Worm (Caenorhabditis elegans) whole organism, L3 larva: Measurements from ENCODE around the gene tif-1A.

Experiments used
- R02D3.7 ChIP-seq: fragments of 150-350 bp; optimal IDR thresholded peaks from 2 replicates; lab custom pipeline; 2014; ENCODE audit warnings: missing biosample characterization, missing genetic modification characterization
- ZK546.5 ChIP-seq: sonication (generic microtip); optimal IDR thresholded peaks from 2 replicates; lab custom pipeline; 2017; ENCODE audit warnings: missing biosample characterization, missing genetic modification characterization
- ama-1 ChIP-seq: fragments of 150-350 bp; optimal IDR thresholded peaks from 2 replicates; lab custom pipeline; 2018
- ceh-28 ChIP-seq: fragments of 150-350 bp; optimal IDR thresholded peaks from 2 replicates; lab custom pipeline; 2014; ENCODE audit warnings: missing biosample characterization, missing genetic modification reagents, missing genetic modification characterization
- ceh-82 ChIP-seq: fragments of 150-350 bp; optimal IDR thresholded peaks from 2 replicates; lab custom pipeline; 2014; ENCODE audit warnings: missing biosample characterization, missing genetic modification characterization
- egl-5 ChIP-seq: fragments of 150-350 bp; optimal IDR thresholded peaks from 2 replicates; lab custom pipeline; 2017; ENCODE audit warnings: missing biosample characterization, missing genetic modification reagents, missing genetic modification characterization, inconsistent platforms
- elt-1 ChIP-seq: fragments of 150-350 bp; optimal IDR thresholded peaks from 2 replicates; lab custom pipeline; 2014; ENCODE audit warnings: missing biosample characterization, missing genetic modification characterization
- elt-2 ChIP-seq: sonication (generic microtip); optimal IDR thresholded peaks from 2 replicates; lab custom pipeline; 2016; ENCODE audit warnings: missing genetic modification reagents, mild to moderate bottlenecking, missing genetic modification characterization, missing compliant biosample characterization
- elt-3 ChIP-seq, 3 experiments: fragments of 150-350 bp in 1 of 3; sonication (generic microtip) in 2 of 3; optimal IDR thresholded peaks; 2 replicates in 2 of 3; 4 replicates in 1 of 3; lab custom pipeline; 2014 to 2017; ENCODE audit warnings: missing biosample characterization in 3 of 3, missing genetic modification characterization in 3 of 3
- eor-1 ChIP-seq, 2 experiments: fragments of 150-350 bp; optimal IDR thresholded peaks; 2 replicates each; lab custom pipeline; 2014 to 2018; ENCODE audit warnings: missing biosample characterization in 2 of 2, missing genetic modification characterization in 2 of 2
- fkh-10 ChIP-seq: sonication (generic microtip); optimal IDR thresholded peaks from 2 replicates; lab custom pipeline; 2017; ENCODE audit warnings: missing biosample characterization, missing genetic modification reagents, missing genetic modification characterization
- fos-1 ChIP-seq: fragments of 150-350 bp; optimal IDR thresholded peaks from 2 replicates; lab custom pipeline; 2014; ENCODE audit warnings: missing biosample characterization, missing genetic modification characterization
- hmg-11 ChIP-seq: sonication (generic microtip); optimal IDR thresholded peaks from 2 replicates; lab custom pipeline; 2016; ENCODE audit warnings: missing genetic modification characterization, missing compliant biosample characterization
- lin-15B ChIP-seq: fragments of 150-350 bp; optimal IDR thresholded peaks from 2 replicates; lab custom pipeline; 2014; ENCODE audit warnings: missing biosample characterization, missing genetic modification characterization
- lin-39 ChIP-seq: fragments of 150-350 bp; optimal IDR thresholded peaks from 2 replicates; lab custom pipeline; 2018; ENCODE audit warnings: missing biosample characterization, missing genetic modification reagents, missing genetic modification characterization
- lsy-12 ChIP-seq: sonication (generic microtip); optimal IDR thresholded peaks from 2 replicates; lab custom pipeline; 2016; ENCODE audit warnings: mild to moderate bottlenecking, missing genetic modification characterization, missing compliant biosample characterization
- mdl-1 ChIP-seq: fragments of 150-350 bp; optimal IDR thresholded peaks from 2 replicates; lab custom pipeline; 2014; ENCODE audit warnings: missing biosample characterization, missing genetic modification characterization
- mml-1 ChIP-seq: fragments of 150-350 bp; sonication (generic microtip); optimal IDR thresholded peaks from 3 replicates; lab custom pipeline; 2014; ENCODE audit warnings: missing biosample characterization, missing genetic modification characterization
- nfya-1 ChIP-seq: sonication (generic microtip); optimal IDR thresholded peaks from 2 replicates; lab custom pipeline; 2017; ENCODE audit warnings: missing genetic modification characterization, mild to moderate bottlenecking, missing compliant biosample characterization, antibody characterized with exemption, moderate library complexity; ENCODE audit not compliant: insufficient read depth
- nhr-11 ChIP-seq: fragments of 150-350 bp; optimal IDR thresholded peaks from 2 replicates; lab custom pipeline; 2014; ENCODE audit warnings: missing biosample characterization, missing genetic modification characterization
- nhr-12 ChIP-seq: fragments of 150-350 bp; optimal IDR thresholded peaks from 2 replicates; lab custom pipeline; 2014; ENCODE audit warnings: missing biosample characterization, missing genetic modification characterization
- nhr-23 ChIP-seq: fragments of 150-350 bp; optimal IDR thresholded peaks from 2 replicates; lab custom pipeline; 2014; ENCODE audit warnings: missing biosample characterization, missing genetic modification reagents, missing genetic modification characterization
- nhr-25 ChIP-seq: sonication (generic microtip); optimal IDR thresholded peaks from 2 replicates; lab custom pipeline; 2017; ENCODE audit warnings: missing biosample characterization, missing genetic modification characterization
- nhr-43 ChIP-seq: sonication (generic microtip); optimal IDR thresholded peaks from 2 replicates; lab custom pipeline; 2016; ENCODE audit warnings: mild to moderate bottlenecking, missing genetic modification characterization, missing compliant biosample characterization; ENCODE audit not compliant: poor library complexity, severe bottlenecking
- nhr-67 ChIP-seq: fragments of 150-350 bp; optimal IDR thresholded peaks from 2 replicates; lab custom pipeline; 2014; ENCODE audit warnings: missing biosample characterization, missing genetic modification characterization
- nhr-76 ChIP-seq: fragments of 150-350 bp; sonication (generic microtip); optimal IDR thresholded peaks from 5 replicates; lab custom pipeline; 2014; ENCODE audit warnings: missing biosample characterization, missing genetic modification characterization
- pha-4 ChIP-seq: fragments of 150-350 bp; optimal IDR thresholded peaks from 2 replicates; lab custom pipeline; 2014; ENCODE audit warnings: missing biosample characterization, missing genetic modification reagents, missing genetic modification characterization
- pqm-1 ChIP-seq: fragments of 150-350 bp; optimal IDR thresholded peaks from 2 replicates; lab custom pipeline; 2017; ENCODE audit warnings: missing biosample characterization, missing genetic modification characterization, inconsistent platforms
- sea-2 ChIP-seq: fragments of 150-350 bp; sonication (generic microtip); optimal IDR thresholded peaks from 4 replicates; lab custom pipeline; 2014; ENCODE audit warnings: missing biosample characterization, missing genetic modification reagents, missing genetic modification characterization
- skn-1 ChIP-seq: fragments of 150-350 bp; optimal IDR thresholded peaks from 2 replicates; lab custom pipeline; 2014; ENCODE audit warnings: missing biosample characterization, missing genetic modification characterization
- snpc-4 ChIP-seq: fragments of 150-350 bp; optimal IDR thresholded peaks from 2 replicates; lab custom pipeline; 2014; ENCODE audit warnings: missing biosample characterization, missing genetic modification characterization
- tbx-2 ChIP-seq: sonication (generic microtip); optimal IDR thresholded peaks from 2 replicates; lab custom pipeline; 2016; ENCODE audit warnings: mild to moderate bottlenecking, missing genetic modification characterization, missing compliant biosample characterization
- unc-62 ChIP-seq: fragments of 150-350 bp; sonication (generic microtip); optimal IDR thresholded peaks from 4 replicates; lab custom pipeline; 2014; ENCODE audit warnings: missing biosample characterization, missing genetic modification reagents, missing genetic modification characterization
- ztf-4 ChIP-seq: fragments of 150-350 bp; optimal IDR thresholded peaks from 2 replicates; lab custom pipeline; 2014; ENCODE audit warnings: missing biosample characterization, missing genetic modification characterization

Gene tif-1A

DNA sequence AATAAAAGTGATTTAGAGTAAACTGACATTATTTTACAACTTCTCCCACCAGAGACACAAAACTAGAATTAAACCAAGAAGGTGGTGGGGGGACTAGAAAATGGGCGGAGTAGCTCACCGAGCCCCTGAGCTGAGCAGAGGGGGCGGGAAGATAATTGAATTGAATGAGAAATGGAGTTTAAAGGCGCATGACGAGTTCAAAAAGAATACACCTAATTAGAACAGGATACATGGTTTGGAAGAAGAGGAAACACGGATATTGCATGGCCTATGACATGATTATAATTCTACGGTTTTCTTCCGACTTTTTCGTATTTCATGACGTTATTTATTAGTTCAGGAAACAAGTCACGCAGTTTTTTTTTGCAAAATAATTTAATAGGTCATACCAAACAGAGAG is 24.1 kb upstream of the tif-1A start, which contains the start of gene T02C12.5:
Gene T02C12.5 (minus strand): TSS at position 101 of the 400 bp plus-strand sequence.
- TF ChIP-seq nhr-67 (tag; lab: Kevin White, UChicago) (no peak), mdl-1 (tag; lab: Kevin White, UChicago) (no peak), ZK546.5 (tag; lab: Kevin White, UChicago) (no peak), elt-1 (tag; lab: Kevin White, UChicago) (no peak)

DNA sequence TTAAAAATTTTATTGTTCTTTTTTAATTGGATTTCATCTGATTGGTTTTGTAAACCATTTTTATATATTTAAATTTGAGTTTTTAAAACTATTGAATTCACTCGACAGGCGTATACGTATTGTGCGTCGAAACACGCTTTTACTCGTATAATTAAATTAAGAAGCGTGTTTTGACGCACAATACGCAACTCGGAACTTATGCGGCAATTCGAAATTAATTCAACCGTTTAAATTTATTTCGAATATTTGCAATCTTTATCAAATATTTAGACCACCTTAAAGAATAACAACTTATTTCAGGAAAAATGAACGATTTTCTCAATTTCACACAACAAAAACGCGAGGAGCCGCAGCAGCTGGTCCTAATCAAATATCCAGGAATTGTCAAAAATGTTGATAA is 18.0 kb upstream of the tif-1A start, which contains the start of gene tftc-5:
Gene tftc-5 (plus strand): TSS at position 301 of the 400 bp plus-strand sequence.
- TF ChIP-seq pqm-1 (tag; lab: Kevin White, UChicago) (no peak), nfya-1 (no peak)

DNA sequence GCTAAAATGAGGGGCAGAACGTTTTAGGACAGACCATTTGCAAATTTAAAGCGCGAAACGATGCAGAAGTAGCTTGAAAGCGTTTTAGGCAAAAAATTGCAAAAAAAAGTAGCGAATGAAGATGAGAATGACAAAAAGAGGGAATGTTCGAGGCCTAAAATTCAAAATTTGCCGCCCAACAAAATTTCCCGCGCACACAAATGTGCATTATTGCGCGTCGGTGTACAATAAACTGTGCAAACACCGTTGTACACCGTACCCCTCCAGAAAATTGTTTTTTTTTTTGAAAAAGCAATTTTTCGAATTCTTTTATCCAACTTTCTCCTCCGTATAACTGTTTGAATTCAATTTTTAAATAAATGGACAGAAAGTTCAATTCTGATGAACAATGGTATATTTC is 15.9 kb upstream of the tif-1A start, which contains the start of gene snpc-3.4:
Gene snpc-3.4 (plus strand): TSS at position 237 of the 400 bp plus-strand sequence.
- TF ChIP-seq R02D3.7 = no peak
- no peak for TF ChIP-seq elt-2 (tag; lab: Kevin White, UChicago)
- peak; percentile 89 for TF ChIP-seq pha-4 (tag; lab: Kevin White, UChicago)
- TF ChIP-seq ceh-82 (tag; lab: Kevin White, UChicago) = no peak
- TF ChIP-seq snpc-4 (tag; lab: Kevin White, UChicago) = peak; percentile 53
- peak; percentile 57 for TF ChIP-seq nhr-23
- TF ChIP-seq nhr-43 = peak; percentile 16
- peak; percentile 76 for TF ChIP-seq lin-15B (tag; lab: Kevin White, UChicago)
- TF ChIP-seq skn-1 = peak; percentile 42
- TF ChIP-seq hmg-11 (tag; lab: Kevin White, UChicago) = peak; percentile 41
- TF ChIP-seq lin-39 (tag; lab: Kevin White, UChicago) = peak; percentile 74
- no peak for TF ChIP-seq lsy-12 (tag; lab: Kevin White, UChicago)
- TF ChIP-seq nfya-1 = peak; percentile 92
- peak; percentile 68 for TF ChIP-seq nhr-25
- TF ChIP-seq, all 47 proteins: peak for 10

DNA sequence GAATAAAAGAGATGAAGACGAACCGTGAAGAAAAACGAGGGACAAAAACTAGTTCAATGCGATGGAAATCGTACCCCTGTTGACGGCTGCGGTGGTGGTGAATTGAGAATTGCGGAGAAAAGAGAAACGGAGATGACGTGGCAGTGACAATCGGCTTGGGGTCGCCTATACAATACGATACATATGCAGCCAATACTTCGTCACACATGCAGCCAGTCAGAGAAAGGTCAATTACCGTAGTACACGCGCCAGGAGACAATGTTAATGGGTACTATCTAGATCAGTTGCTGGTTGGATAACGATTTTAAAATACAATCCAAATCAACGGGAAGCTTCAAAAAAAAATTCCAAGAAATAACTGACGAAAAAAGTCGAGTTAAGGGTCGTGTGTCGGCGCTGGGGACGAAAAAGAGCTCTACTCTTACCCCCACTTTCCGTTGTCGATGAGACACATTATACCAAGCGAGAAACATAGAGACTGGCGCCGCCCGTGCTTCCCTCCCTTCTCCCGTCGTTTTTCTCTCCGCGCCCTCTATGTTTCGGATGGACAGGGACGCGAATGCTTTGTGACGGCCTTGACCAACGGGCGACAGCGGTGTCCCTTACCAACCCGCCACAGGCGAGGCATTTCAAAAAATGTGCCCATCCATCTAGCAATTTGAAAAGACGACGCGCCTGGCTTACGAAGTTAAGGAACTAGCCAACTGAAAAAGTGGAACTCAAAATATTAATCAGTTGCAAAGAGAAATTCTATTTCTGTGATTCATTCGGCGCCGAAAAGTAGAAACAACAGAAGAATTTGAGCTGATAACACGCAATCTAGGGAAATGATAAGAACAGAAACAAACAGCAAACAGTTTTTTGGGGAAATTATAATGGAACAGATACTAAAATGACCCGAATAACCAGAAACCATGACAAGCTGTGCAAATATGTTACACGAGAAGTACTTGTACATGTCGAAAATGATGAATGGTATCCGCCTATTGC is 15.0 kb upstream of the tif-1A start:
- no peak for TF ChIP-seq nhr-12
- peak; percentile 81 for TF ChIP-seq lin-39 (tag; lab: Kevin White, UChicago)
- TF ChIP-seq mml-1 (tag; lab: Kevin White, UChicago) = no peak
- peak; percentile 80 for TF ChIP-seq elt-2 (tag; lab: Kevin White, UChicago)
- peak; percentile 6 for TF ChIP-seq nhr-23
- TF ChIP-seq nfya-1 = peak; percentile 63
- peak; percentile 31 for TF ChIP-seq nhr-25
- peak; percentile 57 for TF ChIP-seq pqm-1 (tag; lab: Kevin White, UChicago)
- TF ChIP-seq ceh-82 (tag; lab: Kevin White, UChicago) = no peak
- peak; percentile 17 for TF ChIP-seq pha-4 (tag; lab: Kevin White, UChicago)
- no peak for TF ChIP-seq fos-1 (tag; lab: Kevin White, UChicago)
- peak; percentile 42 for TF ChIP-seq snpc-4 (tag; lab: Kevin White, UChicago)
- no peak for TF ChIP-seq egl-5 (tag; lab: Kevin White, UChicago)

DNA sequence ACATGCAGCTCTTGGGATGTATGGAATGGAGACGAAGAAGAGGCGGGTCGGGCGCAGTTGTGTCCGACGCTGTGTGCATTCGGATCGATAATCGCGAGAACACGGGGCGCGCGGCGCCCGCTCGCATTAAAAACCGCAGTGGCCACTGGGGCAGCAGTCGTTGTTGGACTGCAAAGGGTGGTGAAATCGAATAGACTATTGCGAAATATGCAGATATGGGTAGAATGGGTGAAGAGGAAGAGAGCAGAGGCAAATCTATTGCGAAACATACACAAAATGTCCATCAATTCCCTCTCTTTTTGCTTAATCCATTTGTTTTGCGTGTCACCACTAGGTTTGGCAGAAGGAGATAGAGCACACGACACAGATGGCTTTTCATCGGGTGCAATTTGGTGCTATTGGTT is 14.2 kb upstream of the tif-1A start:
- peak; percentile 85 for TF ChIP-seq nfya-1
- TF ChIP-seq sea-2 = peak; percentile 63
- peak; percentile 47 for TF ChIP-seq lin-15B (tag; lab: Kevin White, UChicago)
- no peak for TF ChIP-seq nhr-76 (tag; lab: Kevin White, UChicago)
- peak; percentile 2 for TF ChIP-seq tbx-2 (tag; lab: Kevin White, UChicago)
- TF ChIP-seq eor-1 (tag; optimal IDR thresholded peaks at IDR 0.05; lab: Kevin White, UChicago) = no peak
- peak in 1 of 3 experiments; percentile 59 for TF ChIP-seq elt-3 (tag; optimal IDR thresholded peaks at IDR 0.05; lab: Kevin White, UChicago)
- TF ChIP-seq pha-4 (tag; lab: Kevin White, UChicago) = no peak
- no peak for TF ChIP-seq elt-2 (tag; lab: Kevin White, UChicago)
- TF ChIP-seq ztf-4 (tag; lab: Kevin White, UChicago) = no peak
- peak; percentile 7 for TF ChIP-seq unc-62
- TF ChIP-seq R02D3.7 = peak; percentile 25
- TF ChIP-seq lin-39 (tag; lab: Kevin White, UChicago) = peak; percentile 94
- TF ChIP-seq ceh-28 (tag; lab: Kevin White, UChicago) = peak; percentile 68
- peak; percentile 66 for TF ChIP-seq nhr-11 (tag; lab: Kevin White, UChicago)
- peak; percentile 22 for TF ChIP-seq nhr-23
- TF ChIP-seq ama-1 (lab: Kevin White, UChicago) = peak; percentile 70
- TF ChIP-seq fkh-10 (GFP tag; lab: Kevin White, UChicago) = peak; percentile 63
- TF ChIP-seq hmg-11 (tag; lab: Kevin White, UChicago) = peak; percentile 67
- TF ChIP-seq snpc-4 (tag; lab: Kevin White, UChicago) = peak; percentile 49
- no peak for TF ChIP-seq ceh-82 (tag; lab: Kevin White, UChicago)
- no peak for TF ChIP-seq elt-1 (tag; lab: Kevin White, UChicago)
